Worm (Caenorhabditis elegans) whole organism, mixed stage, embryonic: ENCODE data around the gene clec-51.

Experiments
- bed-3 ChIP-seq: fragments of 200-800 bp; sonication (Bioruptor generic); optimal IDR thresholded peaks from 3 replicates; lab custom pipeline; 2018; ENCODE audit warnings: mild to moderate bottlenecking, missing genetic modification characterization, moderate library complexity, missing compliant biosample characterization
- ceh-39 ChIP-seq: fragments of 150-350 bp; optimal IDR thresholded peaks from 2 replicates; lab custom pipeline; 2014; ENCODE audit warnings: missing biosample characterization, missing genetic modification characterization
- ceh-43 ChIP-seq: fragments of 200-800 bp; sonication (Bioruptor generic); optimal IDR thresholded peaks from 2 replicates; lab custom pipeline; 2018; ENCODE audit warnings: mild to moderate bottlenecking, missing genetic modification characterization, moderate library complexity, missing compliant biosample characterization
- ceh-83 ChIP-seq: fragments of 200-800 bp; sonication (Bioruptor generic); optimal IDR thresholded peaks from 2 replicates; lab custom pipeline; 2018; ENCODE audit warnings: mild to moderate bottlenecking, missing genetic modification characterization, missing compliant biosample characterization
- ces-1 ChIP-seq: fragments of 150-350 bp; optimal IDR thresholded peaks from 2 replicates; lab custom pipeline; 2014; ENCODE audit warnings: missing biosample characterization, missing genetic modification reagents, missing genetic modification characterization
- cnd-1 ChIP-seq: fragments of 200-800 bp; sonication (Bioruptor generic); optimal IDR thresholded peaks from 2 replicates; lab custom pipeline; 2018; ENCODE audit warnings: mild to moderate bottlenecking, missing genetic modification characterization, missing compliant biosample characterization
- drap-1 ChIP-seq: fragments of 200-800 bp; sonication (Bioruptor generic); optimal IDR thresholded peaks from 3 replicates; lab custom pipeline; 2018; ENCODE audit warnings: mild to moderate bottlenecking, missing genetic modification characterization, missing compliant biosample characterization
- elt-1 ChIP-seq: sonication (generic microtip); optimal IDR thresholded peaks from 2 replicates; lab custom pipeline; 2017; ENCODE audit warnings: missing genetic modification characterization, mild to moderate bottlenecking, missing compliant biosample characterization, antibody characterized with exemption, moderate library complexity, borderline replicate concordance; ENCODE audit not compliant: insufficient read depth
- elt-3 ChIP-seq: fragments of 150-350 bp; optimal IDR thresholded peaks from 2 replicates; lab custom pipeline; 2014; ENCODE audit warnings: missing biosample characterization, missing genetic modification characterization
- flh-1 ChIP-seq: fragments of 200-800 bp; sonication (Bioruptor generic); optimal IDR thresholded peaks from 2 replicates; lab custom pipeline; 2018; ENCODE audit warnings: mild to moderate bottlenecking, missing genetic modification characterization, moderate library complexity, missing compliant biosample characterization
- ham-2 ChIP-seq: fragments of 200-800 bp; sonication (Bioruptor generic); optimal IDR thresholded peaks from 2 replicates; lab custom pipeline; 2018; ENCODE audit warnings: mild to moderate bottlenecking, missing genetic modification characterization, missing compliant biosample characterization
- hlh-1 ChIP-seq: fragments of 150-350 bp; optimal IDR thresholded peaks from 2 replicates; lab custom pipeline; 2014; ENCODE audit warnings: missing biosample characterization, missing genetic modification reagents, missing genetic modification characterization
- lin-13 ChIP-seq: fragments of 150-350 bp; optimal IDR thresholded peaks from 2 replicates; lab custom pipeline; 2014; ENCODE audit warnings: missing biosample characterization, missing genetic modification characterization
- lin-32 ChIP-seq: fragments of 200-800 bp; sonication (Bioruptor generic); optimal IDR thresholded peaks from 2 replicates; lab custom pipeline; 2018; ENCODE audit warnings: mild to moderate bottlenecking, missing genetic modification characterization, missing compliant biosample characterization
- lsy-2 ChIP-seq: fragments of 150-350 bp; optimal IDR thresholded peaks from 2 replicates; lab custom pipeline; 2014; ENCODE audit warnings: missing biosample characterization, missing genetic modification characterization
- mab-5 ChIP-seq: fragments of 150-350 bp; optimal IDR thresholded peaks from 2 replicates; lab custom pipeline; 2014; ENCODE audit warnings: missing biosample characterization, missing genetic modification characterization
- mep-1 ChIP-seq: fragments of 150-350 bp; optimal IDR thresholded peaks from 2 replicates; lab custom pipeline; 2017; ENCODE audit warnings: missing biosample characterization, missing genetic modification reagents, missing genetic modification characterization, inconsistent platforms
- mls-2 ChIP-seq: sonication (generic microtip); optimal IDR thresholded peaks from 2 replicates; lab custom pipeline; 2016; ENCODE audit warnings: mild to moderate bottlenecking, missing genetic modification characterization, moderate library complexity, missing compliant biosample characterization
- nhr-12 ChIP-seq: fragments of 150-350 bp; optimal IDR thresholded peaks from 2 replicates; lab custom pipeline; 2014; ENCODE audit warnings: missing biosample characterization, missing genetic modification characterization
- nhr-2 ChIP-seq: fragments of 150-350 bp; optimal IDR thresholded peaks from 2 replicates; lab custom pipeline; 2014; ENCODE audit warnings: missing biosample characterization, missing genetic modification characterization
- nhr-237 ChIP-seq: fragments of 150-350 bp; optimal IDR thresholded peaks from 2 replicates; lab custom pipeline; 2014; ENCODE audit warnings: missing biosample characterization, missing genetic modification characterization
- nhr-28 ChIP-seq: fragments of 150-350 bp; optimal IDR thresholded peaks from 2 replicates; lab custom pipeline; 2014; ENCODE audit warnings: missing biosample characterization, missing genetic modification characterization
- nhr-76 ChIP-seq: sonication (generic microtip); optimal IDR thresholded peaks from 2 replicates; lab custom pipeline; 2017; ENCODE audit warnings: missing biosample characterization, missing genetic modification characterization
- pha-4 ChIP-seq: fragments of 150-350 bp; optimal IDR thresholded peaks from 2 replicates; lab custom pipeline; 2018; ENCODE audit warnings: missing biosample characterization, missing genetic modification reagents, missing genetic modification characterization
- sem-2 ChIP-seq: fragments of 200-800 bp; sonication (Bioruptor generic); optimal IDR thresholded peaks from 2 replicates; lab custom pipeline; 2018; ENCODE audit warnings: mild to moderate bottlenecking, missing genetic modification characterization, missing compliant biosample characterization
- snpc-4 ChIP-seq: fragments of 150-350 bp; optimal IDR thresholded peaks from 2 replicates; lab custom pipeline; 2014; ENCODE audit warnings: missing biosample characterization, missing genetic modification characterization
- sptf-1 ChIP-seq: sonication (generic microtip); optimal IDR thresholded peaks from 2 replicates; lab custom pipeline; 2017; ENCODE audit warnings: mild to moderate bottlenecking, missing genetic modification characterization, moderate library complexity, missing compliant biosample characterization
- tbx-8 ChIP-seq: fragments of 200-800 bp; sonication (Bioruptor generic); optimal IDR thresholded peaks from 2 replicates; lab custom pipeline; 2018; ENCODE audit warnings: mild to moderate bottlenecking, missing genetic modification characterization, moderate library complexity, missing compliant biosample characterization
- unc-120 ChIP-seq: sonication (generic microtip); optimal IDR thresholded peaks from 2 replicates; lab custom pipeline; 2017; ENCODE audit warnings: missing genetic modification characterization, missing compliant biosample characterization; ENCODE audit not compliant: poor library complexity, severe bottlenecking
- unc-39 ChIP-seq: fragments of 150-350 bp; optimal IDR thresholded peaks from 2 replicates; lab custom pipeline; 2014; ENCODE audit warnings: missing biosample characterization, missing genetic modification characterization
- unc-62 ChIP-seq: fragments of 150-350 bp; optimal IDR thresholded peaks from 2 replicates; lab custom pipeline; 2014; ENCODE audit warnings: missing biosample characterization, missing genetic modification reagents, missing genetic modification characterization
- zip-8 ChIP-seq: fragments of 150-350 bp; optimal IDR thresholded peaks from 2 replicates; lab custom pipeline; 2014; ENCODE audit warnings: missing biosample characterization, missing genetic modification characterization
- ztf-11 ChIP-seq: fragments of 150-350 bp; optimal IDR thresholded peaks from 2 replicates; lab custom pipeline; 2014; ENCODE audit warnings: missing biosample characterization, missing genetic modification characterization

The clec-51 gene

DNA sequence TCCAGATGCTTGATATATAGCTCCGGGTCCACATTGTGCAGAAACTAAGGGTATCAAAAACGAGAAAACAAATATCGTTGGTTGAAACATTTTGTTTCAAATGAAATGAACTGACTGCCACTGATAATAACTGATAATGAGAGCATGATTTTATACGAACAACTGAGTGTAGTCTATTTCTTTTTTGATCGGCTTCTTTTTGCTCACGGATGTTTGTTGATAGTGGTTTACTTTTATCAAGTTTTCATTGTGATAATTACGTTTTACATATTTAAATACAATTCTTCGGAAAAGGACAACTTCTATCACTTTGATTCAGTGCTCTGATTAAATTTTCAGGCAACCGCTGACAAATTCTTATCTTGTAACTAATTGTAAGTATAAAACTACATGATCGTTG lies at the start of gene clec-51:
Gene clec-51, minus strand, starts transcription at position 114 of the 400 bp plus-strand sequence.
- no peak for TF ChIP-seq sem-2
- TF ChIP-seq bed-3 (GFP tag; lab: Kevin White, UChicago) = no peak
- no peak for TF ChIP-seq zip-8
- TF ChIP-seq nhr-237 (tag; lab: Kevin White, UChicago) = no peak
- no peak for TF ChIP-seq elt-3 (tag; lab: Kevin White, UChicago)
- TF ChIP-seq lsy-2 (tag; lab: Kevin White, UChicago) = no peak
- TF ChIP-seq lin-13 (tag; lab: Kevin White, UChicago) = no peak
- TF ChIP-seq unc-62 (GFP tag; lab: Kevin White, UChicago) = no peak
- no peak for TF ChIP-seq flh-1 (GFP tag; lab: Kevin White, UChicago)
- no peak for TF ChIP-seq nhr-76 (tag; lab: Kevin White, UChicago)
- TF ChIP-seq cnd-1 = no peak
- TF ChIP-seq mep-1 = no peak
- TF ChIP-seq nhr-2 = no peak
- TF ChIP-seq hlh-1 (tag; lab: Kevin White, UChicago) = no peak
- no peak for TF ChIP-seq snpc-4
- no peak for TF ChIP-seq sptf-1 (tag; lab: Kevin White, UChicago)
- no peak for TF ChIP-seq nhr-28 (tag; lab: Kevin White, UChicago)
- TF ChIP-seq pha-4 (tag; lab: Kevin White, UChicago) = no peak
- TF ChIP-seq ceh-83 (GFP tag; lab: Kevin White, UChicago) = no peak
- no peak for TF ChIP-seq mab-5 (tag; lab: Kevin White, UChicago)

DNA sequence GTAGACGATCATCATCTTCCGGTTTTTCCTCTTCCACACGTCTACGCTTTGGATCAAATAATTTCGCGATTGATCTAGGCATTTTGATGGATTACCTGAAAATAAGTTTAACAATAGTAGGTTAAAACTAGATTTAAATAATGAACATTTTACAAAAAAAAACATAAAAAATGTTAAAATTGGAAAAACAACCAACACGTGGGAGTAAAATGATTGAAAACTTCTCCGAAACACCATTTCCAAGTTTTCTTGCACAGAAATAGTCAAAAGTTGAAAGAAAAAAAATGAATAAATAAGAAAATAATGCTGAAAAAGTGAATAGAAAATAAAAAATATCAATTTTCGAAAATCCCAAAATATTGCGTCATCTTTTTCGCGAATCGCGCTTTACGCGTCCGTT lies 48.1 kb upstream of the clec-51 start, which contains the start of gene C07G1.7:
Gene C07G1.7, minus strand, starts transcription at position 101 of the 400 bp plus-strand sequence.
- TF ChIP-seq ceh-83 (GFP tag; lab: Kevin White, UChicago) (no peak), ceh-43 (GFP tag; lab: Kevin White, UChicago) (no peak), bed-3 (GFP tag; lab: Kevin White, UChicago) (no peak), nhr-2 (no peak), sem-2 (no peak), zip-8 (peak; percentile 66)

- TF ChIP-seq mab-5 (tag; lab: Kevin White, UChicago) (no peak), ces-1 (GFP tag; lab: Kevin White, UChicago) (no peak), sem-2 (no peak), cnd-1 (no peak), elt-3 (tag; lab: Kevin White, UChicago) (no peak), nhr-12 (no peak), lin-32 (GFP tag; lab: Kevin White, UChicago) (no peak), ham-2 (no peak), zip-8 (no peak), drap-1 (GFP tag; lab: Kevin White, UChicago) (no peak), flh-1 (GFP tag; lab: Kevin White, UChicago) (no peak), bed-3 (GFP tag; lab: Kevin White, UChicago) (no peak), mep-1 (no peak), lsy-2 (tag; lab: Kevin White, UChicago) (no peak), elt-1 (tag; lab: Kevin White, UChicago) (no peak), tbx-8 (GFP tag; lab: Kevin White, UChicago) (no peak), nhr-237 (tag; lab: Kevin White, UChicago) (no peak), ceh-43 (GFP tag; lab: Kevin White, UChicago) (no peak), nhr-28 (tag; lab: Kevin White, UChicago) (no peak)
- TF ChIP-seq, all 35 proteins: peak for 0
Measured at ce11 chrIV:8210300-8210699, 46.7 kb upstream of the clec-51 start, which contains the start of gene C07G1.6. TSS of gene C07G1.6 (minus strand) at chrIV:8210400.

DNA sequence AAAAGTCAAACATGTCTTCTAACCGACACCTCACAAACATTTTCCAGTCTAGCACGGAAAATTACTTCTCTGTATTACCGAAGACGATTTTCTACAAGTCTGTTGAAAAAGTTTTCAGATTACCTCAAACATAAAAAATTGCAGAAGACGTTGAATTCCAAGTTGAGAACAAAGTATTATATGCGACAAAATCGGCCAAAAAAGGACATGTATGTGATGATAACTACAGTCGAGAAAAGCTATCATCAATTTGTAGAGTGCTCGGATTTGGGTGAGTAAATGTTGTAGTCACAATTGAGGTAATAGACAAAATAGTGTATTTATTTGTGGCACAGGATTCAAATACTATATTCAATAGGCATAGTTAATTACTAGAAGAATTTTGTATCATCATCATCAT lies 45.3 kb upstream of the clec-51 start:
- TF ChIP-seq nhr-237 (tag; lab: Kevin White, UChicago) (no peak), flh-1 (GFP tag; lab: Kevin White, UChicago) (no peak), ham-2 (no peak), mep-1 (no peak), unc-39 (no peak), drap-1 (GFP tag; lab: Kevin White, UChicago) (no peak), nhr-2 (no peak), unc-62 (GFP tag; lab: Kevin White, UChicago) (no peak), mls-2 (tag; lab: Kevin White, UChicago) (no peak), unc-120 (tag; lab: Kevin White, UChicago) (no peak), ceh-39 (tag; lab: Kevin White, UChicago) (no peak), elt-3 (tag; lab: Kevin White, UChicago) (no peak), hlh-1 (tag; lab: Kevin White, UChicago) (no peak), ceh-43 (GFP tag; lab: Kevin White, UChicago) (no peak), ceh-83 (GFP tag; lab: Kevin White, UChicago) (no peak), lin-13 (tag; lab: Kevin White, UChicago) (no peak), snpc-4 (no peak), ztf-11 (tag; lab: Kevin White, UChicago) (no peak), lsy-2 (tag; lab: Kevin White, UChicago) (no peak), nhr-12 (no peak)
